Fruit fly (Drosophila melanogaster) whole organism, embryonic: ENCODE results near the gene CG31677.

Source experiments
- Antp ChIP-seq: fragments of 200-800 bp; sonication (Bioruptor generic); optimal IDR thresholded peaks from 3 replicates; lab custom pipeline; 2016; ENCODE audit warnings: missing biosample characterization, missing genetic modification characterization
- Bgb ChIP-seq: fragments of 200-800 bp; sonication (Bioruptor generic); IDR thresholded peaks from 2 replicates; pipeline ENCODE4 v1.3.6; 2022; ENCODE audit warnings: missing biosample characterization, missing genetic modification characterization; ENCODE audit not compliant: partially characterized antibody
- CG10431 ChIP-seq: fragments of 200-800 bp; sonication (Bioruptor generic); optimal IDR thresholded peaks from 3 replicates; lab custom pipeline; 2018; ENCODE audit warnings: missing biosample characterization, mild to moderate bottlenecking, missing genetic modification characterization
- CG2129 ChIP-seq: fragments of 200-800 bp; sonication (Bioruptor generic); IDR thresholded peaks from 2 replicates; pipeline ENCODE4 v1.3.6; 2022; ENCODE audit warnings: missing biosample characterization, missing genetic modification characterization; ENCODE audit not compliant: partially characterized antibody
- CG30403 ChIP-seq: fragments of 200-800 bp; sonication (Bioruptor generic); optimal IDR thresholded peaks from 3 replicates; lab custom pipeline; 2016; ENCODE audit warnings: missing biosample characterization, missing genetic modification characterization
- CG4820 ChIP-seq: fragments of 200-800 bp; sonication (Bioruptor generic); optimal IDR thresholded peaks from 3 replicates; lab custom pipeline; 2016; ENCODE audit warnings: missing biosample characterization, missing genetic modification characterization
- CG5953 ChIP-seq: fragments of 200-800 bp; sonication (Bioruptor generic); IDR thresholded peaks from 2 replicates; pipeline ENCODE4 v1.3.6; 2022; ENCODE audit warnings: missing biosample characterization, missing genetic modification characterization
- CG7271 ChIP-seq: fragments of 200-800 bp; sonication (Bioruptor generic); optimal IDR thresholded peaks from 2 replicates; lab custom pipeline; 2018; ENCODE audit warnings: missing biosample characterization, mild to moderate bottlenecking, missing genetic modification characterization, moderate library complexity
- CG7357 ChIP-seq: fragments of 200-800 bp; sonication (Bioruptor generic); IDR thresholded peaks from 3 replicates; pipeline ENCODE4 v1.3.6; 2022; ENCODE audit warnings: missing biosample characterization, missing genetic modification characterization
- Dek ChIP-seq: fragments of 200-800 bp; sonication (Bioruptor generic); optimal IDR thresholded peaks from 3 replicates; lab custom pipeline; 2019; ENCODE audit warnings: missing biosample characterization, mild to moderate bottlenecking, missing genetic modification characterization, moderate library complexity
- Elba2 ChIP-seq: fragments of 200-800 bp; sonication (Bioruptor generic); optimal IDR thresholded peaks from 3 replicates; lab custom pipeline; 2016; ENCODE audit warnings: missing biosample characterization, missing genetic modification characterization
- Fer2 ChIP-seq: fragments of 200-800 bp; sonication (Bioruptor generic); optimal IDR thresholded peaks from 2 replicates; lab custom pipeline; 2018; ENCODE audit warnings: missing biosample characterization, mild to moderate bottlenecking, missing genetic modification characterization, moderate library complexity
- Hr3 ChIP-seq: fragments of 200-800 bp; sonication (Bioruptor generic); optimal IDR thresholded peaks from 3 replicates; lab custom pipeline; 2016; ENCODE audit warnings: missing biosample characterization, missing genetic modification characterization
- Myb ChIP-seq: fragments of 200-800 bp; sonication (Bioruptor generic); optimal IDR thresholded peaks from 2 replicates; lab custom pipeline; 2016; ENCODE audit warnings: missing biosample characterization, missing genetic modification characterization
- NFAT ChIP-seq: fragments of 200-800 bp; sonication (Bioruptor generic); IDR thresholded peaks from 2 replicates; pipeline ENCODE4 v1.3.6; 2022; ENCODE audit warnings: missing biosample characterization, missing genetic modification characterization
- Six4 ChIP-seq: fragments of 200-800 bp; sonication (Bioruptor generic); optimal IDR thresholded peaks from 2 replicates; lab custom pipeline; 2016; ENCODE audit warnings: missing biosample characterization, missing genetic modification characterization
- Stat92E ChIP-seq, 3 experiments: fragments of >200 bp in 2 of 3; fragments of 200-800 bp in 1 of 3; sonication (Bioruptor generic) in 1 of 3; optimal IDR thresholded peaks; 2 replicates each; lab custom pipeline; 2017 to 2019; ENCODE audit warnings: missing biosample characterization in 3 of 3, missing genetic modification characterization in 3 of 3, mild to moderate bottlenecking in 1 of 3, moderate library complexity in 1 of 3
- TFAM ChIP-seq: fragments of 200-800 bp; sonication (Bioruptor generic); optimal IDR thresholded peaks from 2 replicates; lab custom pipeline; 2017; ENCODE audit warnings: missing biosample characterization, missing genetic modification characterization, inconsistent platforms
- al ChIP-seq: fragments of 200-800 bp; sonication (Bioruptor generic); IDR thresholded peaks from 2 replicates; pipeline ENCODE4 v1.3.6; 2022; ENCODE audit warnings: missing biosample characterization, missing genetic modification characterization
- ara ChIP-seq: fragments of 200-800 bp; sonication (Bioruptor generic); IDR thresholded peaks from 2 replicates; pipeline ENCODE4 v1.3.6; 2022; ENCODE audit warnings: missing biosample characterization, missing genetic modification characterization
- chinmo ChIP-seq: fragments of 200-800 bp; sonication (Bioruptor generic); IDR thresholded peaks from 4 replicates; pipeline ENCODE4 v1.3.6; 2022; ENCODE audit warnings: missing biosample characterization, missing genetic modification characterization; ENCODE audit not compliant: partially characterized antibody
- danr ChIP-seq: fragments of 200-800 bp; sonication (Bioruptor generic); IDR thresholded peaks from 2 replicates; pipeline ENCODE4 v1.3.6; 2022; ENCODE audit warnings: missing biosample characterization, missing genetic modification characterization
- disco-r ChIP-seq: fragments of 200-800 bp; sonication (Bioruptor generic); optimal IDR thresholded peaks from 2 replicates; lab custom pipeline; 2016; ENCODE audit warnings: missing biosample characterization, missing genetic modification characterization
- fd3F ChIP-seq: fragments of 200-800 bp; sonication (Bioruptor generic); optimal IDR thresholded peaks from 2 replicates; lab custom pipeline; 2018; ENCODE audit warnings: missing biosample characterization, mild to moderate bottlenecking, missing genetic modification characterization, moderate library complexity
- gro ChIP-seq: fragments of 200-800 bp; sonication (Bioruptor generic); optimal IDR thresholded peaks from 2 replicates; lab custom pipeline; 2016; ENCODE audit warnings: missing biosample characterization, missing genetic modification characterization
- hkb ChIP-seq, 2 experiments: fragments of 200-800 bp in 1 of 2; fragments of >200 bp in 1 of 2; sonication (Bioruptor generic) in 1 of 2; IDR thresholded peaks in 1 of 2; optimal IDR thresholded peaks in 1 of 2; 2 replicates each; pipeline versions ENCODE4 v1.3.6 to Lab custom; 2017 to 2022; ENCODE audit warnings: missing biosample characterization in 1 of 2, missing genetic modification characterization in 1 of 2
- insv ChIP-seq, 2 experiments: fragments of 200-800 bp; sonication (Bioruptor generic); optimal IDR thresholded peaks; 3 replicates each; lab custom pipeline; 2016 to 2018; ENCODE audit warnings: missing biosample characterization in 2 of 2, missing genetic modification characterization in 2 of 2
- lov ChIP-seq, 2 experiments: fragments of 200-800 bp in 1 of 2; fragments of >200 bp in 1 of 2; sonication (Bioruptor generic) in 1 of 2; IDR thresholded peaks in 1 of 2; optimal IDR thresholded peaks in 1 of 2; 2 replicates in 1 of 2; 3 replicates in 1 of 2; pipeline versions ENCODE4 v1.3.6 to Lab custom; 2017 to 2022; ENCODE audit warnings: missing biosample characterization in 1 of 2, missing genetic modification characterization in 1 of 2
- pb ChIP-seq: fragments of 200-800 bp; sonication (Bioruptor generic); optimal IDR thresholded peaks from 3 replicates; lab custom pipeline; 2016; ENCODE audit warnings: missing biosample characterization, missing genetic modification characterization
- peb ChIP-seq: fragments of 200-800 bp; sonication (Bioruptor generic); IDR thresholded peaks from 2 replicates; pipeline ENCODE4 v1.3.6; 2022; ENCODE audit warnings: missing biosample characterization, missing genetic modification characterization
- pho ChIP-seq: fragments of 200-800 bp; sonication (Bioruptor generic); optimal IDR thresholded peaks from 2 replicates; lab custom pipeline; 2016; ENCODE audit warnings: missing biosample characterization, missing genetic modification characterization
- schlank ChIP-seq: fragments of 200-800 bp; sonication (Bioruptor generic); optimal IDR thresholded peaks from 2 replicates; lab custom pipeline; 2018; ENCODE audit warnings: missing biosample characterization, mild to moderate bottlenecking, missing genetic modification characterization
- so ChIP-seq: fragments of 200-800 bp; sonication (Bioruptor generic); IDR thresholded peaks from 3 replicates; pipeline ENCODE4 v1.3.6; 2022; ENCODE audit warnings: missing biosample characterization, missing genetic modification characterization

Gene CG31677

dm6 chr2L:20645394-20645869, 41.4 kb upstream of the CG31677 start, which contains the start of the genes phr6-4 and CG2608 (continued):
- TF ChIP-seq fd3F (GFP tag; lab: Kevin White, UChicago) (peak; percentile 94), CG10431 (GFP tag; lab: Kevin White, UChicago) (peak; percentile 70), pho (GFP tag; lab: Kevin White, UChicago) (peak; percentile 88), CG5953 (peak; percentile 55; the same call in 1 of the 2 replicates), TFAM (GFP tag; lab: Kevin White, UChicago) (peak; percentile 45), Dek (peak; percentile 91)

dm6 chr2L:20643144-20643543, 39.1 kb upstream of the CG31677 start, which contains the start of gene CG17470:
TSS of gene CG17470 (minus strand) at chr2L:20643244.
- TF ChIP-seq disco-r (GFP tag; lab: Kevin White, UChicago) (no peak), insv (GFP tag; optimal IDR thresholded peaks at IDR 0.05; lab: Kevin White, UChicago) (no peak), CG7271 (tag; lab: Kevin White, UChicago) (no peak), Hr3 (GFP tag; lab: Kevin White, UChicago) (no peak), chinmo (GFP tag; lab: Robert Waterston, UW) (no peak), Six4 (GFP tag; lab: Kevin White, UChicago) (no peak)
- TF ChIP-seq, all 482 proteins: peak for 0

DNA sequence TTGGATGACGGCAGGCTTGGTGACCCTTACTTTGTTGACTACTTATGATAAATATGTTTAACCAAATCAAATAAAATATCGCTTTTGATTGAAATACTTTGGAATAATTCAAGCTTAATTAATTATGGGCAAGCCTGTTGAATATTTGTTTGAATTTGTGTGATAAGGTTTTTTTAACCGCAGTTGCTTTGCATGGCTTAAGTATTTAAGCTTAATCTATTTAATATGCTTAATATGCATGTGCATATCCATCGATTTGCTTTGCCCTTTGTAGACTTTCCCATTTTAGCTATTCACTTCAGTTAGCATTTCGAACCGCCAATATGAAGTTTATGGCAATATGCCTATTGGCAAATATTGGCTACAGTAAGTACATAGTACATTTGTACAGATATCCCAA, 36.6 kb upstream of the CG31677 start, which contains the start of gene Sfp38D:
Gene Sfp38D, plus strand, starts transcription at position 301 of the 400 bp plus-strand sequence.
- TF ChIP-seq Elba2 (GFP tag; lab: Kevin White, UChicago) (peak; percentile 38), Antp (no peak)

- TF ChIP-seq CG2129 (GFP tag; lab: Robert Waterston, UW) (no peak), Stat92E (GFP tag; optimal IDR thresholded peaks at IDR 0.05; lab: Kevin White, UChicago) (no peak), Fer2 (no peak), pb (GFP tag; lab: Kevin White, UChicago) (no peak), fd3F (GFP tag; lab: Kevin White, UChicago) (no peak), gro (GFP tag; lab: Kevin White, UChicago) (no peak), NFAT (GFP tag; lab: Robert Waterston, UW) (no peak), Bgb (GFP tag; lab: Robert Waterston, UW) (no peak), danr (GFP tag; lab: Robert Waterston, UW) (no peak), CG7357 (no peak), CG30403 (GFP tag; lab: Kevin White, UChicago) (no peak), al (no peak), peb (no peak), schlank (tag; lab: Kevin White, UChicago) (no peak), ara (GFP tag; lab: Robert Waterston, UW) (no peak), so (GFP tag; lab: Robert Waterston, UW) (no peak), hkb (optimal IDR thresholded peaks at IDR 0.05; lab: Kevin White, UChicago) (no peak), hkb (GFP tag; IDR thresholded peaks at IDR 0.05; lab: Robert Waterston, UW) (no peak), Myb (no peak), CG4820 (no peak), lov (optimal IDR thresholded peaks at IDR 0.05; lab: Kevin White, UChicago) (no peak), lov (GFP tag; IDR thresholded peaks at IDR 0.05; lab: Robert Waterston, UW) (no peak)
Observed at dm6 chr2L:20639821-20640220, 35.8 kb upstream of the CG31677 start, which contains the start of gene CG31680. TSS of gene CG31680 (plus strand) at chr2L:20640121.
